Worm (Caenorhabditis elegans) whole organism, late embryonic: ENCODE results near the gene sri-28.

Experiments
- C08G9.2 ChIP-seq: sonication (generic microtip); optimal IDR thresholded peaks from 2 replicates; lab custom pipeline; 2016; ENCODE audit warnings: mild to moderate bottlenecking, missing genetic modification characterization, moderate library complexity, missing compliant biosample characterization
- C38D4.7 ChIP-seq: fragments of 200-800 bp; sonication (Bioruptor generic); optimal IDR thresholded peaks from 2 replicates; lab custom pipeline; 2018; ENCODE audit warnings: mild to moderate bottlenecking, missing genetic modification characterization, moderate library complexity, missing compliant biosample characterization
- Y22D7AL.16 ChIP-seq: sonication (generic microtip); optimal IDR thresholded peaks from 2 replicates; lab custom pipeline; 2016; ENCODE audit warnings: missing genetic modification characterization, missing compliant biosample characterization
- ahr-1 ChIP-seq: sonication (generic microtip); optimal IDR thresholded peaks from 2 replicates; lab custom pipeline; 2016; ENCODE audit warnings: missing genetic modification characterization, missing compliant biosample characterization
- ceh-2 ChIP-seq: sonication (generic microtip); optimal IDR thresholded peaks from 2 replicates; lab custom pipeline; 2016; ENCODE audit warnings: missing genotype, missing genetic modification characterization, missing compliant biosample characterization
- ceh-22 ChIP-seq: sonication (generic microtip); optimal IDR thresholded peaks from 2 replicates; lab custom pipeline; 2017; ENCODE audit warnings: missing biosample characterization, missing genetic modification characterization
- ceh-30 ChIP-seq: fragments of 150-350 bp; optimal IDR thresholded peaks from 2 replicates; lab custom pipeline; 2014; ENCODE audit warnings: missing biosample characterization, missing genetic modification characterization
- ceh-45 ChIP-seq: fragments of 200-800 bp; sonication (Bioruptor generic); IDR thresholded peaks from 2 replicates; pipeline ENCODE4 v1.3.6; 2022; ENCODE audit warnings: missing genetic modification reagents, missing genetic modification characterization, missing compliant biosample characterization
- ceh-48 ChIP-seq: sonication (generic microtip); optimal IDR thresholded peaks from 2 replicates; lab custom pipeline; 2016; ENCODE audit warnings: missing genetic modification characterization, inconsistent platforms, missing compliant biosample characterization
- ceh-9 ChIP-seq: sonication (generic microtip); optimal IDR thresholded peaks from 2 replicates; lab custom pipeline; 2016; ENCODE audit warnings: mild to moderate bottlenecking, missing genetic modification characterization, inconsistent platforms, missing compliant biosample characterization
- dmd-4 ChIP-seq: sonication (generic microtip); optimal IDR thresholded peaks from 2 replicates; lab custom pipeline; 2016; ENCODE audit warnings: borderline replicate concordance, missing genetic modification characterization, missing compliant biosample characterization
- dve-1 ChIP-seq: sonication (generic microtip); optimal IDR thresholded peaks from 2 replicates; lab custom pipeline; 2017; ENCODE audit warnings: antibody characterized with exemption, mild to moderate bottlenecking, missing genetic modification characterization, missing compliant biosample characterization
- elt-2 ChIP-seq: sonication (generic microtip); optimal IDR thresholded peaks from 2 replicates; lab custom pipeline; 2016; ENCODE audit warnings: missing genetic modification reagents, missing genetic modification characterization, missing compliant biosample characterization
- elt-4 ChIP-seq: sonication (generic microtip); optimal IDR thresholded peaks from 2 replicates; lab custom pipeline; 2016; ENCODE audit warnings: missing genetic modification characterization, missing compliant biosample characterization
- fkh-6 ChIP-seq: sonication (generic microtip); optimal IDR thresholded peaks from 2 replicates; lab custom pipeline; 2016; ENCODE audit warnings: missing genetic modification characterization, missing compliant biosample characterization
- hlh-15 ChIP-seq: sonication (generic microtip); optimal IDR thresholded peaks from 2 replicates; lab custom pipeline; 2016; ENCODE audit warnings: missing genetic modification characterization, missing compliant biosample characterization
- hlh-6 ChIP-seq: sonication (generic microtip); optimal IDR thresholded peaks from 2 replicates; lab custom pipeline; 2016; ENCODE audit warnings: missing genotype, missing genetic modification characterization, missing compliant biosample characterization
- hlh-8 ChIP-seq: sonication (generic microtip); optimal IDR thresholded peaks from 2 replicates; lab custom pipeline; 2016; ENCODE audit warnings: missing genotype, missing genetic modification characterization, missing compliant biosample characterization
- lim-6 ChIP-seq: sonication (generic microtip); optimal IDR thresholded peaks from 2 replicates; lab custom pipeline; 2016; ENCODE audit warnings: missing genetic modification characterization, missing compliant biosample characterization
- madf-2 ChIP-seq: sonication (generic microtip); optimal IDR thresholded peaks from 2 replicates; lab custom pipeline; 2017; ENCODE audit warnings: missing genetic modification characterization, missing compliant biosample characterization
- nfya-1 ChIP-seq: sonication (generic microtip); optimal IDR thresholded peaks from 2 replicates; lab custom pipeline; 2017; ENCODE audit warnings: missing genetic modification characterization, mild to moderate bottlenecking, missing compliant biosample characterization, antibody characterized with exemption, moderate library complexity
- nhr-232 ChIP-seq: sonication (generic microtip); optimal IDR thresholded peaks from 2 replicates; lab custom pipeline; 2016; ENCODE audit warnings: missing genetic modification characterization, missing compliant biosample characterization
- npax-4 ChIP-seq: sonication (generic microtip); optimal IDR thresholded peaks from 2 replicates; lab custom pipeline; 2016; ENCODE audit warnings: missing genetic modification characterization, missing compliant biosample characterization
- pag-3 ChIP-seq: sonication (generic microtip); optimal IDR thresholded peaks from 2 replicates; lab custom pipeline; 2016; ENCODE audit warnings: missing compliant biosample characterization, missing genetic modification characterization, borderline replicate concordance
- pros-1 ChIP-seq: fragments of 150-350 bp; optimal IDR thresholded peaks from 2 replicates; lab custom pipeline; 2014; ENCODE audit warnings: missing biosample characterization, missing genetic modification reagents, missing genetic modification characterization
- ref-2 ChIP-seq: sonication (generic microtip); optimal IDR thresholded peaks from 2 replicates; lab custom pipeline; 2016; ENCODE audit warnings: missing genetic modification characterization, missing compliant biosample characterization
- sdc-2 ChIP-seq: sonication (generic microtip); optimal IDR thresholded peaks from 2 replicates; lab custom pipeline; 2016; ENCODE audit warnings: missing genotype, missing genetic modification characterization, missing compliant biosample characterization
- tbx-7 ChIP-seq: sonication (generic microtip); optimal IDR thresholded peaks from 2 replicates; lab custom pipeline; 2016; ENCODE audit warnings: missing genotype, missing genetic modification characterization, missing compliant biosample characterization
- unc-3 ChIP-seq, 2 experiments: fragments of 200-800 bp in 1 of 2; sonication (Bioruptor generic) in 1 of 2; sonication (generic microtip) in 1 of 2; conservative IDR thresholded peaks in 1 of 2; optimal IDR thresholded peaks in 1 of 2; 2 replicates each; pipeline versions ENCODE4 v1.3.6 to Lab custom; 2016 to 2022; ENCODE audit warnings: missing compliant biosample characterization in 2 of 2, missing genetic modification characterization in 2 of 2, missing genetic modification reagents in 1 of 2
- unc-55 ChIP-seq: sonication (generic microtip); optimal IDR thresholded peaks from 2 replicates; lab custom pipeline; 2017; ENCODE audit warnings: missing biosample characterization, missing genetic modification reagents, missing genetic modification characterization
- ztf-16 ChIP-seq: sonication (generic microtip); optimal IDR thresholded peaks from 2 replicates; lab custom pipeline; 2017; ENCODE audit warnings: missing genetic modification characterization, missing compliant biosample characterization

The sri-28 gene

DNA sequence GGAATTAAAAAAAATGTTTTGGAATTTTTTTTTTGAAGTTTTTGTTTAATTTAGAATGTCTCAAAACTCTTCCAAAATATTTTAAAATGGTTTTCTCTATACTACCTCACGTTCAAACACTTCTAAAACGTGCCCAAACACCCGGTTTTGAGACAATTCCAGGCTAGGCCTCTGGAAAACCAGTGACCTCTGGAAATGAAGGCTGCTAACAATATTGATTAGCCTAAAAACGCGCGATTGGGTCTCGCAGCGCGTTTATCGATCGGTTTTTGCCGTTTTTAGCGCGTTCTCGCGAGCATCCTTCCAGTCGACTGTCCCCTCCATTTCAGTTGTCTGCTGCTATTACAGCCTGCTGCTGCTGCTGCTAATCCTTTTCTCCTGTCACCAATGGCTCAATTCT is 12.3 kb downstream of the sri-28 start, which contains the start of gene Y25C1A.6:
TSS of gene Y25C1A.6 (plus strand) at position 301 of the 400 bp plus-strand sequence.
- no peak for TF ChIP-seq elt-4 (tag; lab: Kevin White, UChicago)
- no peak for TF ChIP-seq Y22D7AL.16 (tag; lab: Kevin White, UChicago)
- no peak for TF ChIP-seq ceh-45 (GFP tag; lab: Robert Waterston, UW)
- TF ChIP-seq ceh-22 (tag; lab: Kevin White, UChicago) = no peak

DNA sequence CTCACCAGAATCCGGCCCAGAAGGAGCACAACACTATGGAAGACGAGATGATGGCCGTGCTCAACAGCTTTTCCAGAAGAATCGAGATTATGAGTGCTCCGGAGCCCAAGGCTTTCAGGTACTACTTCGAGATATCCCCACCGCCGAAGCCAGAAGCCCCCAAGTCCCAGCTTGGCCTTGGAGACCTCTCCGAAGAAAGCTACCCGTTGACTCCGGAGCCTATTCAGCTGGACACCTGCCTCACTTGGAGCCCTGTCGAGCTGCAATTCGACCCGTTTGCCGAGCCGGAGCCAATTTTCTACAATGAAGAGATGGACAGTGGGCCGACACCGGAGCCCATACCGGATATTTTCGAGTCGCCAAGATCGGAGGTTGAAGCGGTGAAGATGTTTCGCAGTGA is 13.1 kb downstream of the sri-28 start:
- TF ChIP-seq ceh-2 (tag; lab: Kevin White, UChicago) = no peak
- TF ChIP-seq C38D4.7 (GFP tag; lab: Kevin White, UChicago) = no peak
- TF ChIP-seq hlh-8 (tag; lab: Kevin White, UChicago) = no peak
- TF ChIP-seq madf-2 (tag; lab: Kevin White, UChicago) = no peak
- TF ChIP-seq fkh-6 (tag; lab: Kevin White, UChicago) = no peak
- no peak for TF ChIP-seq hlh-15 (tag; lab: Kevin White, UChicago)
- TF ChIP-seq nhr-232 (tag; lab: Kevin White, UChicago) = no peak
- no peak for TF ChIP-seq lim-6 (tag; lab: Kevin White, UChicago)
- TF ChIP-seq ceh-30 = no peak
- TF ChIP-seq unc-55 (GFP tag; lab: Kevin White, UChicago) = no peak
- TF ChIP-seq ref-2 = no peak
- TF ChIP-seq ahr-1 = no peak
- TF ChIP-seq sdc-2 (tag; lab: Kevin White, UChicago) = no peak

DNA sequence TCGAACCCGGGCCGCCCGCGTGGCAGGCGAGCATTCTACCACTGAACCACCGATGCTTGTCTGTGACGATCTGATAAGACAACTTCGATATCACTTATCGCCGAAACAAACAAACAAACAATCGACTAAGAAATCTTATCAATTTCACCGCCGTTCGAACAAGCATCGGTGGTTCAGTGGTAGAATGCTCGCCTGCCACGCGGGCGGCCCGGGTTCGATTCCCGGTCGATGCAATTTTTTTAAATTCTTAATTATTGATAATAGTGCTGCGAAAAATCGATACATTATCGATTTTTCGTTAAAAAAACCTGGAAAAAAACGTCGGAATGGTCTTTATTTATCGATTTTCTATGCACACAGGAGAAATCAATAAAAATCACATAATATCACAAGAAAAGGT is 13.7 kb downstream of the sri-28 start:
- TF ChIP-seq ceh-30 (no peak), lim-6 (tag; lab: Kevin White, UChicago) (no peak), elt-2 (tag; lab: Kevin White, UChicago) (peak; percentile 4)
- TF ChIP-seq, all 69 proteins: peak for 1

DNA sequence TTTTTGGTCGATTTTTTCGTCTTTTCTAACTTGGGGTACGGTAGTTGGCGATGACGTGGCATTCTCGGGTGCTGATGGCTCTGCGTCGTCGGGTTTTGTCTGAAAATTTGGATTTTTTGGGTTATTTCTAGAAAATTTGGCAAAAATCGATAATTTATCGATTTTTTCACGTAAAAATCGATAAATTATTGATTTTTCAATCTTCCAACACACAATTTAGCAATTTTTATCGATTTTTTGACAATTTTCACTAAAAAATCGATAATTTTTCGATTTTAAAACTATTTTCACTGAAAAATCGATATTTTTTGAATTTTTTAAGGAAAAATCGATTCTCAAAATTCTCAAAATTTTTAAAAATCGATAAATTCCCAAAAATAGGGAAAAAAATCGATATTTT is 14.4 kb downstream of the sri-28 start:
- TF ChIP-seq fkh-6 (tag; lab: Kevin White, UChicago) (no peak), hlh-6 (tag; lab: Kevin White, UChicago) (no peak), lim-6 (tag; lab: Kevin White, UChicago) (no peak), ceh-2 (tag; lab: Kevin White, UChicago) (no peak), tbx-7 (tag; lab: Kevin White, UChicago) (no peak), npax-4 (no peak), unc-3 (GFP tag; conservative IDR thresholded peaks at IDR 0.05; lab: Robert Waterston, UW) (no peak), unc-3 (tag; optimal IDR thresholded peaks at IDR 0.05; lab: Kevin White, UChicago) (no peak), ztf-16 (tag; lab: Kevin White, UChicago) (no peak), pros-1 (tag; lab: Kevin White, UChicago) (no peak), dve-1 (tag; lab: Kevin White, UChicago) (no peak), C08G9.2 (tag; lab: Kevin White, UChicago) (no peak), nfya-1 (no peak)

DNA sequence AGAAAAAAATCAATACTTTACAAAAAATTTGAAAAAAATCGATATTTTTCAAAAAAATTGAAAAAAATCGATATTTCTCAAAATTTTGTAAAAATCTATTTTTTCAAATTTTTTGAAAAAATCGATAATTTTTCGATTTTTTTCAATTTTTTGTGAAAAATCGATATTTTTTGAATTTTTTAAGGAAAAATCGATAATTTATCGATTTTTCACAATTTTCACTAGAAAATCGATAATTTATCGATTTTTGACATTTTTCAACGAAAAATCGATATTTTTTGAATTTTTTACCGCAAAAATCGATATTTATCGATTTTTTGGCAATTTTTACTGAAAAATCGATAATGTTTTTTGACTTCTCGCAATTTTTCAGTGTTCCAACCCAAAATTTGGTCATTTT is 14.9 kb downstream of the sri-28 start:
- TF ChIP-seq pag-3 (tag; lab: Kevin White, UChicago) (no peak), ceh-48 (tag; lab: Kevin White, UChicago) (peak; percentile 62)

ce11 chrII:3063984-3064383 is 15.5 kb downstream of the sri-28 start:
- no peak for TF ChIP-seq C08G9.2 (tag; lab: Kevin White, UChicago)
- TF ChIP-seq dmd-4 (tag; lab: Kevin White, UChicago) = no peak
- peak; percentile 52 for TF ChIP-seq ceh-48 (tag; lab: Kevin White, UChicago)

DNA sequence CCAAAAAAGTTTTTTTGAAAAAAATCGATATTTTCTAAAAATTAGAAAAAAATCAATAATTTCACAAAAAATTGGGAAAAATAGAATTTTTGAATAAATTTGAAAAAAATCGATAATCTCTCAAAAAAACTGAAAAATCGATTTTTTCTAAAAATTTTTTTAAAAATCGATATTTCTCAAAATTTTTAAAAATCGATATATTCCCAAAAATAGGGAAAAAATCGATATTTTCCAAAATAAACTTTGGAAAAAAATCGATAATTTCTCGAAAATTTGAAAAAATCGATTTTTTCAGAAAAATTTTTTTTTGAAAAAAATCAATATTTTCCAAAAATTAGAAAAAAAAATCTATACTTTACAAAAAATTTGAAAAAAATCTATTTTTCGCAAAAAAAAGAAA is 16.2 kb downstream of the sri-28 start:
- peak; percentile 20 for TF ChIP-seq ceh-48 (tag; lab: Kevin White, UChicago)
- no peak for TF ChIP-seq dmd-4 (tag; lab: Kevin White, UChicago)
- no peak for TF ChIP-seq ceh-2 (tag; lab: Kevin White, UChicago)
- no peak for TF ChIP-seq npax-4
- TF ChIP-seq hlh-8 (tag; lab: Kevin White, UChicago) = no peak
- TF ChIP-seq ceh-9 (tag; lab: Kevin White, UChicago) = no peak
